Worm (Caenorhabditis elegans) whole organism, mixed stage, embryonic: ENCODE results near the gene sorf-2.

ENCODE experiments used
- M03D4.4 ChIP-seq: sonication (generic microtip); optimal IDR thresholded peaks from 2 replicates; lab custom pipeline; 2017; ENCODE audit warnings: mild to moderate bottlenecking, missing genetic modification characterization, missing compliant biosample characterization
- blmp-1 ChIP-seq: fragments of 150-350 bp; optimal IDR thresholded peaks from 2 replicates; lab custom pipeline; 2014; ENCODE audit warnings: missing biosample characterization, missing genetic modification characterization
- ceh-39 ChIP-seq: fragments of 150-350 bp; optimal IDR thresholded peaks from 2 replicates; lab custom pipeline; 2014; ENCODE audit warnings: missing biosample characterization, missing genetic modification characterization
- ceh-43 ChIP-seq: fragments of 200-800 bp; sonication (Bioruptor generic); optimal IDR thresholded peaks from 2 replicates; lab custom pipeline; 2018; ENCODE audit warnings: mild to moderate bottlenecking, missing genetic modification characterization, moderate library complexity, missing compliant biosample characterization
- ceh-83 ChIP-seq: fragments of 200-800 bp; sonication (Bioruptor generic); optimal IDR thresholded peaks from 2 replicates; lab custom pipeline; 2018; ENCODE audit warnings: mild to moderate bottlenecking, missing genetic modification characterization, missing compliant biosample characterization
- ces-1 ChIP-seq: fragments of 150-350 bp; optimal IDR thresholded peaks from 2 replicates; lab custom pipeline; 2014; ENCODE audit warnings: missing biosample characterization, missing genetic modification reagents, missing genetic modification characterization
- cnd-1 ChIP-seq: fragments of 200-800 bp; sonication (Bioruptor generic); optimal IDR thresholded peaks from 2 replicates; lab custom pipeline; 2018; ENCODE audit warnings: mild to moderate bottlenecking, missing genetic modification characterization, missing compliant biosample characterization
- drap-1 ChIP-seq: fragments of 200-800 bp; sonication (Bioruptor generic); optimal IDR thresholded peaks from 3 replicates; lab custom pipeline; 2018; ENCODE audit warnings: mild to moderate bottlenecking, missing genetic modification characterization, missing compliant biosample characterization
- elt-1 ChIP-seq: sonication (generic microtip); optimal IDR thresholded peaks from 2 replicates; lab custom pipeline; 2017; ENCODE audit warnings: missing genetic modification characterization, mild to moderate bottlenecking, missing compliant biosample characterization, antibody characterized with exemption, moderate library complexity, borderline replicate concordance; ENCODE audit not compliant: insufficient read depth
- elt-3 ChIP-seq: fragments of 150-350 bp; optimal IDR thresholded peaks from 2 replicates; lab custom pipeline; 2014; ENCODE audit warnings: missing biosample characterization, missing genetic modification characterization
- flh-1 ChIP-seq: fragments of 200-800 bp; sonication (Bioruptor generic); optimal IDR thresholded peaks from 2 replicates; lab custom pipeline; 2018; ENCODE audit warnings: mild to moderate bottlenecking, missing genetic modification characterization, moderate library complexity, missing compliant biosample characterization
- ham-2 ChIP-seq: fragments of 200-800 bp; sonication (Bioruptor generic); optimal IDR thresholded peaks from 2 replicates; lab custom pipeline; 2018; ENCODE audit warnings: mild to moderate bottlenecking, missing genetic modification characterization, missing compliant biosample characterization
- hlh-1 ChIP-seq: fragments of 150-350 bp; optimal IDR thresholded peaks from 2 replicates; lab custom pipeline; 2014; ENCODE audit warnings: missing biosample characterization, missing genetic modification reagents, missing genetic modification characterization
- lin-13 ChIP-seq: fragments of 150-350 bp; optimal IDR thresholded peaks from 2 replicates; lab custom pipeline; 2014; ENCODE audit warnings: missing biosample characterization, missing genetic modification characterization
- lin-32 ChIP-seq: fragments of 200-800 bp; sonication (Bioruptor generic); optimal IDR thresholded peaks from 2 replicates; lab custom pipeline; 2018; ENCODE audit warnings: mild to moderate bottlenecking, missing genetic modification characterization, missing compliant biosample characterization
- lsy-2 ChIP-seq: fragments of 150-350 bp; optimal IDR thresholded peaks from 2 replicates; lab custom pipeline; 2014; ENCODE audit warnings: missing biosample characterization, missing genetic modification characterization
- mab-5 ChIP-seq: fragments of 150-350 bp; optimal IDR thresholded peaks from 2 replicates; lab custom pipeline; 2014; ENCODE audit warnings: missing biosample characterization, missing genetic modification characterization
- mep-1 ChIP-seq: fragments of 150-350 bp; optimal IDR thresholded peaks from 2 replicates; lab custom pipeline; 2017; ENCODE audit warnings: missing biosample characterization, missing genetic modification reagents, missing genetic modification characterization, inconsistent platforms
- mls-2 ChIP-seq: sonication (generic microtip); optimal IDR thresholded peaks from 2 replicates; lab custom pipeline; 2016; ENCODE audit warnings: mild to moderate bottlenecking, missing genetic modification characterization, moderate library complexity, missing compliant biosample characterization
- nhr-12 ChIP-seq: fragments of 150-350 bp; optimal IDR thresholded peaks from 2 replicates; lab custom pipeline; 2014; ENCODE audit warnings: missing biosample characterization, missing genetic modification characterization
- nhr-2 ChIP-seq: fragments of 150-350 bp; optimal IDR thresholded peaks from 2 replicates; lab custom pipeline; 2014; ENCODE audit warnings: missing biosample characterization, missing genetic modification characterization
- nhr-237 ChIP-seq: fragments of 150-350 bp; optimal IDR thresholded peaks from 2 replicates; lab custom pipeline; 2014; ENCODE audit warnings: missing biosample characterization, missing genetic modification characterization
- nhr-28 ChIP-seq: fragments of 150-350 bp; optimal IDR thresholded peaks from 2 replicates; lab custom pipeline; 2014; ENCODE audit warnings: missing biosample characterization, missing genetic modification characterization
- nhr-76 ChIP-seq: sonication (generic microtip); optimal IDR thresholded peaks from 2 replicates; lab custom pipeline; 2017; ENCODE audit warnings: missing biosample characterization, missing genetic modification characterization
- pha-4 ChIP-seq: fragments of 150-350 bp; optimal IDR thresholded peaks from 2 replicates; lab custom pipeline; 2018; ENCODE audit warnings: missing biosample characterization, missing genetic modification reagents, missing genetic modification characterization
- sem-2 ChIP-seq: fragments of 200-800 bp; sonication (Bioruptor generic); optimal IDR thresholded peaks from 2 replicates; lab custom pipeline; 2018; ENCODE audit warnings: mild to moderate bottlenecking, missing genetic modification characterization, missing compliant biosample characterization
- snpc-4 ChIP-seq: fragments of 150-350 bp; optimal IDR thresholded peaks from 2 replicates; lab custom pipeline; 2014; ENCODE audit warnings: missing biosample characterization, missing genetic modification characterization
- sptf-1 ChIP-seq: sonication (generic microtip); optimal IDR thresholded peaks from 2 replicates; lab custom pipeline; 2017; ENCODE audit warnings: mild to moderate bottlenecking, missing genetic modification characterization, moderate library complexity, missing compliant biosample characterization
- tbx-8 ChIP-seq: fragments of 200-800 bp; sonication (Bioruptor generic); optimal IDR thresholded peaks from 2 replicates; lab custom pipeline; 2018; ENCODE audit warnings: mild to moderate bottlenecking, missing genetic modification characterization, moderate library complexity, missing compliant biosample characterization
- unc-120 ChIP-seq: sonication (generic microtip); optimal IDR thresholded peaks from 2 replicates; lab custom pipeline; 2017; ENCODE audit warnings: missing genetic modification characterization, missing compliant biosample characterization; ENCODE audit not compliant: poor library complexity, severe bottlenecking
- unc-39 ChIP-seq: fragments of 150-350 bp; optimal IDR thresholded peaks from 2 replicates; lab custom pipeline; 2014; ENCODE audit warnings: missing biosample characterization, missing genetic modification characterization
- unc-62 ChIP-seq: fragments of 150-350 bp; optimal IDR thresholded peaks from 2 replicates; lab custom pipeline; 2014; ENCODE audit warnings: missing biosample characterization, missing genetic modification reagents, missing genetic modification characterization
- zip-8 ChIP-seq: fragments of 150-350 bp; optimal IDR thresholded peaks from 2 replicates; lab custom pipeline; 2014; ENCODE audit warnings: missing biosample characterization, missing genetic modification characterization
- ztf-11 ChIP-seq: fragments of 150-350 bp; optimal IDR thresholded peaks from 2 replicates; lab custom pipeline; 2014; ENCODE audit warnings: missing biosample characterization, missing genetic modification characterization

Gene sorf-2

DNA sequence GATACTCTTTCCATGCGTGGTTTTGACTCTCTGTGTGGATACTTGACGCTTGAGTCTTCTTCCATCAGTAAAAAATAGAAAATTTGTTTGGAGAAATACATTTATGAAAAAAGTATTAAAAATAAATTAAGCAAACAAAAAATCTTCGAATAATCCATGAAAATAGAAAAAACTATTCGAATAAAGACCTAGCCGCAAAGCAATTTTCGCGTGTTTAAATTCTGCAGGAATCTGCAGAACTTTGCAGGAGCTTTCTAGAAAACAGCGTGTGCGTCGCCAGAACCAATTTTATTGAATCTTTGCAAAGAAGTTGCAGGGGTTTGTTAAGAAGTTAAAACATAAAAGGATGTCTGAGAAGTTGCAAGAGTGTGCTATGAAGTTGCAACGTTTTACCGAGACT is 40.2 kb upstream of the sorf-2 start, which contains the start of gene ZC395.11:
Gene ZC395.11 (minus strand): TSS at position 101 of the 400 bp plus-strand sequence.
- TF ChIP-seq nhr-2 (tag; lab: Kevin White, UChicago) = no peak

DNA sequence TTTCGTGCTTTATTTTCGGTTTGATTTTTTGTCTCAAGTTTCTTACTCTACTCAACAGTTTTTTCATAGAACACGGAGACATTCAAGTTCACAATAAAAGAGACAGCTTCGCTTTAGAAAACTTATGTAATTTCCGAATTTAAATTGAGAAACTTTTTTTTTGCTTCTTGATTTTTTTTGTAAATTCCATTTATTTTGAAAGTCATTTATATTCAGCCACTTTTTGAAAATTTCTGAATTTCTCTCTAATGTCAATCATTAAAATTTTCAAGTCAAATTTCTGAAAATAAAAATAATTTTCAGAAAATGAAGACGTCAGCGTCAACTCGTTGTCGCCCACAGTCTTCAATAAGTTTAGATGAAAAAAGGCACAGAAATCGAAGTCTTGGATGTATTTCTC is 38.5 kb upstream of the sorf-2 start, which contains the start of gene T15B12.1:
Gene T15B12.1 (plus strand): TSS at position 301 of the 400 bp plus-strand sequence.
- TF ChIP-seq zip-8 (tag; lab: Kevin White, UChicago) (no peak), ceh-83 (no peak), elt-1 (tag; lab: Kevin White, UChicago) (no peak), elt-3 (no peak), ceh-43 (GFP tag; lab: Kevin White, UChicago) (no peak), sem-2 (GFP tag; lab: Kevin White, UChicago) (no peak), mab-5 (tag; lab: Kevin White, UChicago) (no peak), blmp-1 (tag; lab: Kevin White, UChicago) (no peak), nhr-76 (no peak), nhr-237 (tag; lab: Kevin White, UChicago) (no peak), flh-1 (GFP tag; lab: Kevin White, UChicago) (no peak)

DNA sequence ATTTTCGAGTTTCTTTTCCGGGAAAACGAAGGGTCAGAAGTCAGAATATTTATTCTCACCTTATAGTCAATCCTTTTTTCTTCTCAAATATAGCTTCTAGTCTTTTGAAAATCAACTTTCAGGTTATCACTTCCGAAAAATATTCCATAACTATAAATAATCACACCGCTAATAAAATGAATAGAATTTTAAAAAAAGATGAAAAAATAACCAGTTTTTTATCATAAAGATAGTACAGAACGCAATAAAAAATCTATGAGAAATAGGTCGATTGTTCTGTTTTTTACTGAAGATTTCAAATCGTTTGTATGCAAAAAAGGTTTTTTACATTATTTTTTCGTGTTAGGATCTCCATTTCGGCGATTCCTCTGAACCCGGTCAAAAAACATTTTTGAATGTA is 36.2 kb upstream of the sorf-2 start:
- TF ChIP-seq nhr-2 (tag; lab: Kevin White, UChicago) (no peak), flh-1 (GFP tag; lab: Kevin White, UChicago) (no peak), unc-62 (GFP tag; lab: Kevin White, UChicago) (no peak), blmp-1 (tag; lab: Kevin White, UChicago) (no peak)
- TF ChIP-seq, all 35 proteins: peak for 0

DNA sequence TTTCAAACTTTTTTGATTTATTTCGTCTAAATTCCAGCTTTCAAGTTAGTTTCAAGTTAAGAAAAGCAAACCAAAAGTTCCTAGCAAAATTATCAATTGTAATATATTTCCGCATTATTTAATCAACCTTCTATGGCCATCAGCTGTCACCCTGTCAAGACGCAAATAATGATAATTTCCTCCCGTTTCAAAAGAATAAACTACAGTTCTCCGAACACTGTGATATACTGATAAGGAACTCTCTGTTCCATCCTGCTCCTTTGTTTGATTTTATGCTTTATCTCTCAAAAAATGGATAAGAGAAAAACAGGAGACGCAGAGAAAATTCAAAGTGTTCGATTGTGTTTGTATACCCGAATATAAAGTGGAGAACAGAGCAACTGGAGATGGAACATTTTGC is 35.1 kb upstream of the sorf-2 start:
- TF ChIP-seq nhr-2 (tag; lab: Kevin White, UChicago) = no peak
- TF ChIP-seq mep-1 (tag; lab: Kevin White, UChicago) = no peak
- TF ChIP-seq lsy-2 = no peak
- TF ChIP-seq lin-13 (tag; lab: Kevin White, UChicago) = no peak
- TF ChIP-seq ceh-83 = no peak
- TF ChIP-seq tbx-8 = no peak
- no peak for TF ChIP-seq sptf-1 (tag; lab: Kevin White, UChicago)
- no peak for TF ChIP-seq ztf-11
- TF ChIP-seq cnd-1 (tag; lab: Kevin White, UChicago) = no peak
- no peak for TF ChIP-seq drap-1 (GFP tag; lab: Kevin White, UChicago)
- no peak for TF ChIP-seq nhr-76
- TF ChIP-seq elt-3 = no peak
- no peak for TF ChIP-seq ces-1 (GFP tag; lab: Kevin White, UChicago)
- TF ChIP-seq sem-2 (GFP tag; lab: Kevin White, UChicago) = no peak

DNA sequence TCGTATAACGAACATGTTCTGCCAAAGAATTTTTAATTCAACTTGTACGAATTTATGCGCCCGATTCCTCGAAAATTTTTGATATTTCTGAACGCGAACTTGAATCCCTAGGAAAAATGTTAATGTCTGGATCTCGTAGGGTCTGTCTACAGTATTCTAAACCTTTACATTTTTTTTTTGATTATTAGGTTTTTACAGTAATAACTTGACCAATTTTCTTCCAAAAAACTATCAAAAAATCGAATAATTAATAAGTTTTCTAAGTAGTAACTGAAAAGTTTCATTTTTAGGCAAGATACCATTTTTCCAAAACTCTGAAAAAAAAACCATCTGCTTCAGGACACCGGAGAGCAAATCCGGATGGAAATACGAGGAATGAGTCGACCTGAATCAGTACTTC is 32.1 kb upstream of the sorf-2 start:
- no peak for TF ChIP-seq blmp-1 (tag; lab: Kevin White, UChicago)
- TF ChIP-seq lsy-2 = no peak
- TF ChIP-seq mab-5 (tag; lab: Kevin White, UChicago) = no peak
- TF ChIP-seq flh-1 (GFP tag; lab: Kevin White, UChicago) = no peak
- no peak for TF ChIP-seq drap-1 (GFP tag; lab: Kevin White, UChicago)
- TF ChIP-seq nhr-28 = no peak
- no peak for TF ChIP-seq sem-2 (GFP tag; lab: Kevin White, UChicago)
- no peak for TF ChIP-seq sptf-1 (tag; lab: Kevin White, UChicago)
- TF ChIP-seq elt-3 = no peak
- no peak for TF ChIP-seq ceh-39 (tag; lab: Kevin White, UChicago)
- no peak for TF ChIP-seq tbx-8

DNA sequence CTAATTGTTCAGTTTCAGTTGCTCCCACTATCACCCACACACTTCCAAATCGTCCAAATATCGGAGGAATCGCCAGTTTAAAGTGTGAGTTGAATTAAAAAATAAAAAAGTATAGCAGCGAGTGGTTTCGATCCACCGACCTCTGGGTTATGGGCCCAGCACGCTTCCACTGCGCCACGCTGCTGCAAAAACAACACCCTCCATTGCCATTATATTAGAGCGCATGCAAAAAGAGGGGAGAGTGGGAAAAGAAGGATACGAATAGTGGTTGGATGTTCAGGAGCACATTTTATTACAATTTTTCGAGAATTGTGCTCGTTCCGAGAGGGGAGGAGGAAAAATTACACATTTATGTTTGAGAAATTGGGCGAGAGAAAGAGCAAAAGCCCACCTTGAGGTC is 31.6 kb upstream of the sorf-2 start:
- no peak for TF ChIP-seq elt-3
- peak; percentile 92 for TF ChIP-seq ceh-83
- peak; percentile 7 for TF ChIP-seq unc-39 (tag; lab: Kevin White, UChicago)
- TF ChIP-seq cnd-1 (tag; lab: Kevin White, UChicago) = peak; percentile 90
- peak; percentile 28 for TF ChIP-seq ztf-11
- TF ChIP-seq mls-2 = peak; percentile 95
- TF ChIP-seq sptf-1 (tag; lab: Kevin White, UChicago) = peak; percentile 95
- peak; percentile 27 for TF ChIP-seq nhr-28
- TF ChIP-seq lin-32 (GFP tag; lab: Kevin White, UChicago) = peak; percentile 77
- no peak for TF ChIP-seq lin-13 (tag; lab: Kevin White, UChicago)
- peak; percentile 79 for TF ChIP-seq ham-2 (GFP tag; lab: Kevin White, UChicago)
- peak; percentile 51 for TF ChIP-seq nhr-76
- peak; percentile 86 for TF ChIP-seq flh-1 (GFP tag; lab: Kevin White, UChicago)
- peak; percentile 4 for TF ChIP-seq nhr-237 (tag; lab: Kevin White, UChicago)
- TF ChIP-seq lsy-2 = peak; percentile 10
- peak; percentile 35 for TF ChIP-seq mep-1 (tag; lab: Kevin White, UChicago)
- no peak for TF ChIP-seq mab-5 (tag; lab: Kevin White, UChicago)
- TF ChIP-seq ceh-43 (GFP tag; lab: Kevin White, UChicago) = peak; percentile 88
- TF ChIP-seq unc-120 = peak; percentile 89
- no peak for TF ChIP-seq elt-1 (tag; lab: Kevin White, UChicago)
- peak; percentile 38 for TF ChIP-seq pha-4 (tag; lab: Kevin White, UChicago)
- peak; percentile 93 for TF ChIP-seq M03D4.4 (tag; lab: Kevin White, UChicago)
- TF ChIP-seq ceh-39 (tag; lab: Kevin White, UChicago) = no peak
- no peak for TF ChIP-seq blmp-1 (tag; lab: Kevin White, UChicago)
- TF ChIP-seq nhr-12 (tag; lab: Kevin White, UChicago) = no peak
- peak; percentile 67 for TF ChIP-seq hlh-1 (tag; lab: Kevin White, UChicago)
- TF ChIP-seq drap-1 (GFP tag; lab: Kevin White, UChicago) = peak; percentile 91
- TF ChIP-seq nhr-2 (tag; lab: Kevin White, UChicago) = no peak
- no peak for TF ChIP-seq snpc-4 (tag; lab: Kevin White, UChicago)
- TF ChIP-seq ces-1 (GFP tag; lab: Kevin White, UChicago) = no peak
- peak; percentile 83 for TF ChIP-seq sem-2 (GFP tag; lab: Kevin White, UChicago)
- TF ChIP-seq zip-8 (tag; lab: Kevin White, UChicago) = no peak
- peak; percentile 65 for TF ChIP-seq unc-62 (GFP tag; lab: Kevin White, UChicago)
- peak; percentile 80 for TF ChIP-seq tbx-8
